Worm (Caenorhabditis elegans): ENCODE data around the gene M163.9.

Gene M163.9

DNA sequence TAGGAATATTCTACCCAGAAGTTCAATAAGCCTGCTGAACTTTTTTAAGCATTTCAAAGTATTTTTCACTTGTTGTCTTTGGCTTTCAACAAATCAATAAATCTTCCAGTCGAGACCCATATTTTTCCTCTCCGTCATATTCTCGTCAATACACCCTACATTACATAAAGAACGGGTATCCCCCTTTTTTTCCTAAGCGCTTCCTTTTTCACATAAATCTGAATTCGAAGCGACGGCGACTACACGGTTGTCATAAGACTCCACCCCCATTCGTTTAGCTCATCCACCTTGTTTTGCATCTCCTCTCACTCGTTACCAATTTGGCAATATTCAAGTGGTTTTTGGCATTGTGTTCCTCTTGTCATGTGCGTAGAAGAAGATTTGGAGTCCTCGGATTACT, at the start of gene M163.9:
Gene M163.9 (plus strand): TSS at position 301 of the 400 bp plus-strand sequence.
- TF ChIP-seq mab-5 (tag; optimal IDR thresholded peaks at IDR 0.05): no peak
- no peak for TF ChIP-seq ztf-11 (tag; optimal IDR thresholded peaks at IDR 0.05)
- no peak for TF ChIP-seq snpc-4 (tag; optimal IDR thresholded peaks at IDR 0.05)
- no peak for TF ChIP-seq mls-2 (tag; optimal IDR thresholded peaks at IDR 0.05)
- no peak for TF ChIP-seq unc-62 (GFP tag; optimal IDR thresholded peaks at IDR 0.05)

DNA sequence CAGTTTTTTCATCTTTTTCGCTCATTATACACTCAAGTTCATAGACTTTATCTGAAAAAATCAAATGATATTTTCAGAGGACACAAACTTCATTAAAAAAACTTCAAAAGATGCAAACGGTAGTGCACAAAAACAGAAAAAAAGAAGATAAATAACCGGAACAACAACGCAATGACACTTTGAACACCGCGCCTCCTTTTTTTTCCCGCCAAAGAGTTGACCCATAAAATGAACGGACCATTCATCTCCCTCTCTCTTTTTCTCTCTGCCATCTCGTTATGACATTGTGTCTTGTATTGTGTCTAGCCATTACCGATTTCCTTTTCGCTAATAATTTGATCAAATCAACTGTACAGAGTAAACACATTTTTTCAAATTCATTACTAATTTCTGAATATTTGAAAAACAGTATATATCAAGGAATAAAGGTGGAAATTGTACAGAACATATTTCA, 47.8 kb upstream of the M163.9 start, which contains the start of gene F23D12.2:
Gene F23D12.2 (minus strand): TSS at position 51 of the 454 bp plus-strand sequence.
- TF ChIP-seq elt-1 (tag; optimal IDR thresholded peaks at IDR 0.05; ENCODE audit: borderline replicate concordance, insufficient read depth) (no peak), drap-1 (GFP tag; optimal IDR thresholded peaks at IDR 0.05) (no peak)

DNA sequence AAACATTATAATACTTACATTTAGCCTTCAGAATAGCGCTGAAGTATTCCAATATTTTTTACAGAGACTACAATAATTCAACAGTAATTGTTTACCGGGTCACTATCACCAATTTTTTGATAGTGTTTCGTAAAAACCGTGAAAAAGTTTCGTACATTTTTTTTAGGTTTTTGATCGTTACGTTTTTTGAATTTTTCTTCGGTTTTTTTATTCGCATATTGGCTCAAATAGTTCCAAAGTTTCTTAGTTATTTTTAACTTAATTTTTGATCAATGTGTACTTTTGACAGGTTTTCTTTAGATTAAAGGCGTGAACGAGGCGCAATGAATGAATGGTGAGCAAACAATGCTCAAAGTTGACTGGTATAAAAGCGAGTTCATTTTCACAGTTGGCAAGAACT, 46.3 kb upstream of the M163.9 start, which contains the start of gene fipr-3:
Gene fipr-3 (plus strand): TSS at position 301 of the 400 bp plus-strand sequence.
- TF ChIP-seq zip-8 (tag; optimal IDR thresholded peaks at IDR 0.05) (no peak), drap-1 (GFP tag; optimal IDR thresholded peaks at IDR 0.05) (no peak), blmp-1 (tag; optimal IDR thresholded peaks at IDR 0.05) (no peak), unc-120 (tag; optimal IDR thresholded peaks at IDR 0.05; ENCODE audit: poor library complexity, severe bottlenecking) (no peak), ztf-11 (tag; optimal IDR thresholded peaks at IDR 0.05) (no peak), ces-1 (GFP tag; optimal IDR thresholded peaks at IDR 0.05) (no peak), unc-39 (tag; optimal IDR thresholded peaks at IDR 0.05) (no peak), snpc-4 (tag; optimal IDR thresholded peaks at IDR 0.05) (no peak)

DNA sequence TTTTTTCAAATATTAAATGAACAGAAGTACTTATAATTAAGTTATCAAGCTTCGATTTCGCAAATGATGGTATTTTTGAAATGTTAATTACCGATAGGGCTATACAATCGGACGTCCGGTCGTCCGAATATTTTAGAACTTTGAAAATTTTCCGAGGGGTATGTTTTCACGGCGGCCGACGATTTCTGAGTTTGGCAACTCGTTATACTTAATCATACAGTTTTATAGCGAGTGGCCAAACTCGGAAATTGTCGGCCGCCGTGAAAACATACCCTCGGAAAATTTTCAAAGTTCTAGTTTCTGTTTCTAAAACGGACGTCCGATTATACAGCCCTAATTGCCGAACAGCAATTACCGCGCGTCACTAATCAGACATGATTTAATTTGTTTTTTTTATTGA, 45.2 kb upstream of the M163.9 start:
- no peak for TF ChIP-seq flh-1 (GFP tag; optimal IDR thresholded peaks at IDR 0.05)
- no peak for TF ChIP-seq mls-2 (tag; optimal IDR thresholded peaks at IDR 0.05)
- TF ChIP-seq pha-4 (tag; optimal IDR thresholded peaks at IDR 0.05): no peak
- TF ChIP-seq bed-3 (GFP tag; optimal IDR thresholded peaks at IDR 0.05): no peak
- no peak for TF ChIP-seq ham-2 (GFP tag; optimal IDR thresholded peaks at IDR 0.05)
- TF ChIP-seq elt-3 (tag; optimal IDR thresholded peaks at IDR 0.05): no peak
- TF ChIP-seq ces-1 (GFP tag; optimal IDR thresholded peaks at IDR 0.05): no peak

DNA sequence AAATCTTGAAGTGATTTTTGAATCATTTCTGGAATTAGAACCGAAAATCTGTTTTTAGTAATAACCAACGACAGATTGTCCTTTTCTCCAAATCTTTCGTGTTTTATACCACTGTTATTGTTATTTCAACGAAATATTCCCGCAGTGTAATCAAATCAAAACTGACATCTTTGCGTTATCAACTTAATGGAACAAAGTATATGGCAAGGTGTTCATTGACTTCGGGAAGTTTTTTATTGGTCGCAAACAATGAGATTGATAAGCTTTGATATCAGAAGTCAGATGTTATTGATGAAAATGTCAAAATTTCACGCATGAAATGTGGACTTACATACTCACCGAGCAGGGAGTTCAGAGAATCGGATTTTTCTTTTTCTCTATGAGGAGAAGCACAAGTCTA, 44.7 kb upstream of the M163.9 start, which contains the start of gene F23D12.11:
Gene F23D12.11 (minus strand): TSS at position 79 of the 400 bp plus-strand sequence.
- TF ChIP-seq sem-2 (GFP tag; optimal IDR thresholded peaks at IDR 0.05) (no peak), ceh-43 (GFP tag; optimal IDR thresholded peaks at IDR 0.05) (no peak), nhr-28 (tag; optimal IDR thresholded peaks at IDR 0.05) (no peak), tbx-8 (GFP tag; optimal IDR thresholded peaks at IDR 0.05) (no peak), ham-2 (GFP tag; optimal IDR thresholded peaks at IDR 0.05) (no peak), ztf-11 (tag; optimal IDR thresholded peaks at IDR 0.05) (no peak), lin-32 (GFP tag; optimal IDR thresholded peaks at IDR 0.05) (no peak)

DNA sequence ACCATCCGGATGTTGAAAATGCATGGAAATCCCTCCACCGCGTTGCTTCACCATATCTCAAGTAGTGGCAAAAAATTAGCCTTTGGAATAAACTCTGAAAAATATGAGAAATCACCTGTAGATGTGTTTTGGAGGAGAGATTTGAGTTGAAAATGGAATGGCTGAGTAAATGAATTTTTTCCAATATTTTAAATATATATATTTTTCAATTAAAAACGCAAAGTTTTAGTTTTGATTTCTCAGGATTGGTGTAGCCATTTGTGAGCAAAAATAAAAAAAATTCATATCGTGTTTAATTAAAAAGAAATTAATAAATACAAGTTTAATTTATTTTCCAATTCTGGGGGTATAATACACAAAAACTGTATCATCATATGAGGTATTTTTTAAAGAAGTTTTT, 41.3 kb upstream of the M163.9 start, which contains the start of gene F23D12.1:
Gene F23D12.1 (minus strand): TSS at position 101 of the 400 bp plus-strand sequence.
- TF ChIP-seq ceh-83 (GFP tag; optimal IDR thresholded peaks at IDR 0.05) (no peak), nhr-28 (tag; optimal IDR thresholded peaks at IDR 0.05) (no peak), snpc-4 (tag; optimal IDR thresholded peaks at IDR 0.05) (no peak), sem-2 (GFP tag; optimal IDR thresholded peaks at IDR 0.05) (no peak), ham-2 (GFP tag; optimal IDR thresholded peaks at IDR 0.05) (no peak), unc-120 (tag; optimal IDR thresholded peaks at IDR 0.05; ENCODE audit: poor library complexity, severe bottlenecking) (no peak), nhr-76 (tag; optimal IDR thresholded peaks at IDR 0.05) (no peak), cnd-1 (tag; optimal IDR thresholded peaks at IDR 0.05) (no peak), elt-1 (tag; optimal IDR thresholded peaks at IDR 0.05; ENCODE audit: borderline replicate concordance, insufficient read depth) (no peak), mep-1 (tag; optimal IDR thresholded peaks at IDR 0.05) (no peak), nhr-12 (tag; optimal IDR thresholded peaks at IDR 0.05) (no peak), pha-4 (tag; optimal IDR thresholded peaks at IDR 0.05) (no peak), lin-32 (GFP tag; optimal IDR thresholded peaks at IDR 0.05) (no peak), nhr-237 (tag; optimal IDR thresholded peaks at IDR 0.05) (no peak), M03D4.4 (tag; optimal IDR thresholded peaks at IDR 0.05) (no peak), mls-2 (tag; optimal IDR thresholded peaks at IDR 0.05) (no peak)
